Fruit fly (Drosophila melanogaster) whole organism, embryonic: ENCODE data around the gene CG15425.

ENCODE experiments used
- Ada2b ChIP-seq: fragments of 200-800 bp; sonication (Bioruptor generic); IDR thresholded peaks from 2 replicates; pipeline ENCODE4 v1.3.6; 2022; ENCODE audit warnings: missing biosample characterization, missing genetic modification characterization
- Aef1 ChIP-seq: fragments of 200-800 bp; sonication (Bioruptor generic); IDR thresholded peaks from 3 replicates; pipeline ENCODE4 v1.3.6; 2022; ENCODE audit warnings: missing biosample characterization, missing genetic modification characterization
- Asciz ChIP-seq: fragments of 200-800 bp; sonication (Bioruptor generic); optimal IDR thresholded peaks from 2 replicates; lab custom pipeline; 2017; ENCODE audit warnings: missing biosample characterization, mild to moderate bottlenecking, missing genetic modification characterization, missing genetic modification reagents
- Atf-2 ChIP-seq: fragments of 200-800 bp; sonication (Bioruptor generic); optimal IDR thresholded peaks from 2 replicates; lab custom pipeline; 2016; ENCODE audit warnings: missing biosample characterization, missing genetic modification characterization
- CG10209 ChIP-seq: fragments of 200-800 bp; sonication (Bioruptor generic); optimal IDR thresholded peaks from 3 replicates; lab custom pipeline; 2017; ENCODE audit warnings: missing biosample characterization, mild to moderate bottlenecking, missing genetic modification characterization, missing genetic modification reagents
- CG10321 ChIP-seq: fragments of 200-800 bp; sonication (Bioruptor generic); IDR thresholded peaks from 2 replicates; pipeline ENCODE4 v1.3.6; 2022; ENCODE audit warnings: missing biosample characterization, missing genetic modification characterization
- CG10366 ChIP-seq: fragments of 200-800 bp; sonication (Bioruptor generic); IDR thresholded peaks from 2 replicates; pipeline ENCODE4 v1.3.6; 2022; ENCODE audit warnings: missing biosample characterization, missing genetic modification characterization
- CG10565 ChIP-seq: fragments of 200-800 bp; sonication (Bioruptor generic); optimal IDR thresholded peaks from 3 replicates; lab custom pipeline; 2016; ENCODE audit warnings: missing biosample characterization, mild to moderate bottlenecking, missing genetic modification characterization
- CG11085 ChIP-seq: fragments of 200-800 bp; sonication (Bioruptor generic); IDR thresholded peaks from 2 replicates; pipeline ENCODE4 v1.3.6; 2022; ENCODE audit warnings: missing biosample characterization, missing genetic modification characterization
- CG11456 ChIP-seq: fragments of 200-800 bp; sonication (Bioruptor generic); IDR thresholded peaks from 3 replicates; pipeline ENCODE4 v1.3.6; 2022; ENCODE audit warnings: missing biosample characterization, missing genetic modification characterization
- CG11695 ChIP-seq: fragments of 200-800 bp; sonication (Bioruptor generic); IDR thresholded peaks from 3 replicates; pipeline ENCODE4 v1.3.6; 2022; ENCODE audit warnings: missing biosample characterization, missing genetic modification characterization
- CG14710 ChIP-seq: fragments of 200-800 bp; sonication (Bioruptor generic); optimal IDR thresholded peaks from 3 replicates; lab custom pipeline; 2019; ENCODE audit warnings: missing biosample characterization, mild to moderate bottlenecking, missing genetic modification characterization, moderate library complexity
- CG15011 ChIP-seq: fragments of 200-800 bp; sonication (Bioruptor generic); optimal IDR thresholded peaks from 3 replicates; lab custom pipeline; 2018; ENCODE audit warnings: missing biosample characterization, mild to moderate bottlenecking, missing genetic modification characterization
- CG1647 ChIP-seq: fragments of 200-800 bp; sonication (Bioruptor generic); optimal IDR thresholded peaks from 3 replicates; lab custom pipeline; 2016; ENCODE audit warnings: missing biosample characterization, missing genetic modification characterization
- CG17186 ChIP-seq: fragments of 200-800 bp; sonication (Bioruptor generic); optimal IDR thresholded peaks from 3 replicates; lab custom pipeline; 2017; ENCODE audit warnings: missing biosample characterization, missing genetic modification reagents, missing genetic modification characterization
- CG31365 ChIP-seq: fragments of 200-800 bp; sonication (Bioruptor generic); optimal IDR thresholded peaks from 2 replicates; lab custom pipeline; 2018; ENCODE audit warnings: missing biosample characterization, mild to moderate bottlenecking, missing genetic modification characterization
- CG32767 ChIP-seq: fragments of 200-800 bp; sonication (Bioruptor generic); IDR thresholded peaks from 2 replicates; pipeline ENCODE4 v1.3.6; 2022; ENCODE audit warnings: missing biosample characterization, missing genetic modification characterization
- CG34224 ChIP-seq: fragments of 200-800 bp; sonication (Bioruptor generic); IDR thresholded peaks from 3 replicates; pipeline ENCODE4 v1.3.6; 2022; ENCODE audit warnings: missing biosample characterization, missing genetic modification characterization; ENCODE audit not compliant: partially characterized antibody
- CG3838 ChIP-seq: fragments of 200-800 bp; sonication (Bioruptor generic); optimal IDR thresholded peaks from 3 replicates; lab custom pipeline; 2016; ENCODE audit warnings: missing biosample characterization, missing genetic modification characterization
- CG3847 ChIP-seq: fragments of 200-800 bp; sonication (Bioruptor generic); IDR thresholded peaks from 2 replicates; pipeline ENCODE4 v1.3.6; 2022; ENCODE audit warnings: missing biosample characterization, missing genetic modification characterization
- CG4404 ChIP-seq: fragments of 200-800 bp; sonication (Bioruptor generic); IDR thresholded peaks from 2 replicates; pipeline ENCODE4 v1.3.6; 2022; ENCODE audit warnings: missing biosample characterization, missing genetic modification characterization
- CG4707 ChIP-seq: fragments of 200-800 bp; sonication (Bioruptor generic); optimal IDR thresholded peaks from 2 replicates; lab custom pipeline; 2018; ENCODE audit warnings: missing biosample characterization, mild to moderate bottlenecking, missing genetic modification characterization, moderate library complexity
- CG8089 ChIP-seq: fragments of 200-800 bp; sonication (Bioruptor generic); optimal IDR thresholded peaks from 3 replicates; lab custom pipeline; 2016; ENCODE audit warnings: missing biosample characterization, missing genetic modification characterization
- Fer1 ChIP-seq: fragments of 200-800 bp; sonication (Bioruptor generic); optimal IDR thresholded peaks from 2 replicates; lab custom pipeline; 2017; ENCODE audit warnings: missing biosample characterization, mild to moderate bottlenecking, missing genetic modification characterization
- Hr51 ChIP-seq, 2 experiments: fragments of 200-800 bp; sonication (Bioruptor generic); optimal IDR thresholded peaks; 2 replicates in 1 of 2; 3 replicates in 1 of 2; lab custom pipeline; 2016 to 2018; ENCODE audit warnings: missing biosample characterization in 2 of 2, missing genetic modification characterization in 2 of 2, mild to moderate bottlenecking in 1 of 2, moderate library complexity in 1 of 2
- MESR4 ChIP-seq: fragments of 200-800 bp; sonication (Bioruptor generic); optimal IDR thresholded peaks from 2 replicates; lab custom pipeline; 2018; ENCODE audit warnings: missing biosample characterization, mild to moderate bottlenecking, missing genetic modification characterization, moderate library complexity
- NFAT ChIP-seq: fragments of 200-800 bp; sonication (Bioruptor generic); IDR thresholded peaks from 2 replicates; pipeline ENCODE4 v1.3.6; 2022; ENCODE audit warnings: missing biosample characterization, missing genetic modification characterization
- Nf-YA ChIP-seq: fragments of 200-800 bp; sonication (Bioruptor generic); IDR thresholded peaks from 2 replicates; pipeline ENCODE4 v1.3.6; 2022; ENCODE audit warnings: missing biosample characterization, missing genetic modification characterization
- Optix ChIP-seq: fragments of 200-800 bp; sonication (Bioruptor generic); IDR thresholded peaks from 3 replicates; pipeline ENCODE4 v1.3.6; 2022; ENCODE audit warnings: missing biosample characterization, missing genetic modification characterization
- Sry-δ ChIP-seq: fragments of 200-800 bp; sonication (Bioruptor generic); optimal IDR thresholded peaks from 2 replicates; lab custom pipeline; 2016; ENCODE audit warnings: missing biosample characterization, missing genetic modification characterization
- Stat92E ChIP-seq, 3 experiments: fragments of >200 bp in 2 of 3; fragments of 200-800 bp in 1 of 3; sonication (Bioruptor generic) in 1 of 3; optimal IDR thresholded peaks; 2 replicates each; lab custom pipeline; 2017 to 2019; ENCODE audit warnings: missing biosample characterization in 3 of 3, missing genetic modification characterization in 3 of 3, mild to moderate bottlenecking in 1 of 3, moderate library complexity in 1 of 3
- Taf1 ChIP-seq: fragments of 200-800 bp; sonication (Bioruptor generic); IDR thresholded peaks from 2 replicates; pipeline ENCODE4 v1.3.6; 2022; ENCODE audit warnings: missing biosample characterization, missing genetic modification characterization
- Vsx1 ChIP-seq: fragments of 200-800 bp; sonication (Bioruptor generic); optimal IDR thresholded peaks from 2 replicates; lab custom pipeline; 2017; ENCODE audit warnings: missing biosample characterization, mild to moderate bottlenecking, missing genetic modification characterization, missing genetic modification reagents
- amos ChIP-seq: fragments of 200-800 bp; sonication (Bioruptor generic); IDR thresholded peaks from 2 replicates; pipeline ENCODE4 v1.3.6; 2022; ENCODE audit warnings: missing biosample characterization, missing genetic modification characterization; ENCODE audit not compliant: partially characterized antibody
- ara ChIP-seq: fragments of 200-800 bp; sonication (Bioruptor generic); IDR thresholded peaks from 2 replicates; pipeline ENCODE4 v1.3.6; 2022; ENCODE audit warnings: missing biosample characterization, missing genetic modification characterization
- ase ChIP-seq: fragments of 200-800 bp; sonication (Bioruptor generic); IDR thresholded peaks from 3 replicates; pipeline ENCODE4 v1.3.6; 2022; ENCODE audit warnings: missing biosample characterization, missing genetic modification characterization
- bcd ChIP-seq: fragments of 200-800 bp; sonication (Bioruptor generic); optimal IDR thresholded peaks from 2 replicates; lab custom pipeline; 2017; ENCODE audit warnings: missing biosample characterization, mild to moderate bottlenecking, missing genetic modification characterization
- emc ChIP-seq: fragments of 200-800 bp; sonication (Bioruptor generic); optimal IDR thresholded peaks from 2 replicates; lab custom pipeline; 2016; ENCODE audit warnings: missing biosample characterization, missing genetic modification characterization
- eve ChIP-seq, 2 experiments: fragments of >200 bp; optimal IDR thresholded peaks; 2 replicates each; lab custom pipeline; 2017; ENCODE audit warnings: missing biosample characterization in 2 of 2, missing genetic modification characterization in 2 of 2
- ftz-f1 ChIP-seq: fragments of 200-800 bp; sonication (Bioruptor generic); optimal IDR thresholded peaks from 2 replicates; lab custom pipeline; 2016; ENCODE audit warnings: missing biosample characterization, missing genetic modification characterization
- grn ChIP-seq: fragments of 200-800 bp; sonication (Bioruptor generic); optimal IDR thresholded peaks from 3 replicates; lab custom pipeline; 2017; ENCODE audit warnings: missing biosample characterization, missing genetic modification characterization
- lola ChIP-seq, 3 experiments: fragments of >200 bp in 2 of 3; fragments of 200-800 bp in 1 of 3; sonication (Bioruptor generic) in 1 of 3; optimal IDR thresholded peaks; 2 replicates each; lab custom pipeline; 2017 to 2019; ENCODE audit warnings: missing biosample characterization in 3 of 3, missing genetic modification characterization in 3 of 3, mild to moderate bottlenecking in 1 of 3, moderate library complexity in 1 of 3
- org-1 ChIP-seq: fragments of 200-800 bp; sonication (Bioruptor generic); optimal IDR thresholded peaks from 2 replicates; lab custom pipeline; 2017; ENCODE audit warnings: missing biosample characterization, missing genetic modification characterization
- pfk ChIP-seq: fragments of 200-800 bp; sonication (Bioruptor generic); optimal IDR thresholded peaks from 2 replicates; lab custom pipeline; 2018; ENCODE audit warnings: missing biosample characterization, mild to moderate bottlenecking, missing genetic modification characterization, moderate library complexity
- pzg ChIP-seq: fragments of 200-800 bp; sonication (Bioruptor generic); optimal IDR thresholded peaks from 3 replicates; lab custom pipeline; 2018; ENCODE audit warnings: missing biosample characterization, mild to moderate bottlenecking, missing genetic modification characterization, moderate library complexity
- sc ChIP-seq, 3 experiments: fragments of >200 bp in 2 of 3; fragments of 200-800 bp in 1 of 3; sonication (Bioruptor generic) in 1 of 3; optimal IDR thresholded peaks; 2 replicates in 2 of 3; 3 replicates in 1 of 3; lab custom pipeline; 2017; ENCODE audit warnings: mild to moderate bottlenecking in 1 of 3, missing biosample characterization in 1 of 3, missing genetic modification characterization in 1 of 3, missing genetic modification reagents in 1 of 3
- sob ChIP-seq: fragments of 200-800 bp; sonication (Bioruptor generic); IDR thresholded peaks from 2 replicates; pipeline ENCODE4 v1.3.6; 2022; ENCODE audit warnings: missing biosample characterization, missing genetic modification characterization
- sr ChIP-seq: fragments of 200-800 bp; sonication (Bioruptor generic); IDR thresholded peaks from 3 replicates; pipeline ENCODE4 v1.3.6; 2022; ENCODE audit warnings: missing biosample characterization, missing genetic modification characterization
- ssp ChIP-seq: fragments of 200-800 bp; sonication (Bioruptor generic); IDR thresholded peaks from 2 replicates; pipeline ENCODE4 v1.3.6; 2022; ENCODE audit warnings: missing biosample characterization, missing genetic modification characterization
- sug ChIP-seq: fragments of 200-800 bp; optimal IDR thresholded peaks from 2 replicates; lab custom pipeline; 2019; ENCODE audit warnings: missing biosample characterization, mild to moderate bottlenecking, missing genetic modification characterization, moderate library complexity
- toy ChIP-seq: fragments of 200-800 bp; sonication (Bioruptor generic); IDR thresholded peaks from 2 replicates; pipeline ENCODE4 v1.3.6; 2022; ENCODE audit warnings: missing biosample characterization, missing genetic modification characterization

Gene CG15425

DNA sequence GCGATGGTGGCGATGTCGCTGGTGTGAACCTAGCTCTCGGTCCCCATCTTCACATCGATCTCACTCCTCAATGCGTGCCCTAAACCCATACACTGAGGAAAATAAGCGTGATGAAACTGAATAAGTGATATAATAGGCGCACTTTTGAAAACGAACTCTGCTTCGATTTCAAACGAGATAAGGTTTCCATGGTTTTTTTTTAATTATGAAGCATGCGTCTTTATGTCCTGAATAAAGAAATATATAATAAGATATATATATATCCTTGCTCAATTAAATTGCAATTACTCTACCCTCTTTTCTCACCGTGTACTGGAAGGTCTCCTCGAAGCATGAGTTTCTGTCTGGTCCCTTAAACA is 34.5 kb upstream of the CG15425 start (continued):
- TF ChIP-seq ara (GFP tag; lab: Robert Waterston, UW) (peak; percentile 78), sug (no peak), CG15011 (GFP tag; lab: Kevin White, UChicago) (no peak), sc (optimal IDR thresholded peaks at IDR 0.05; lab: Kevin White, UChicago) (no peak), sc (GFP tag; optimal IDR thresholded peaks at IDR 0.05; lab: Kevin White, UChicago) (peak; percentile 69), pfk (no peak), CG14710 (peak; percentile 87), eve (GFP tag; optimal IDR thresholded peaks at IDR 0.05; lab: Kevin White, UChicago) (no peak), Aef1 (GFP tag; lab: Robert Waterston, UW) (no peak; the same call in 2 of the 3 replicates), ase (GFP tag; lab: Robert Waterston, UW) (no peak), lola (GFP tag; optimal IDR thresholded peaks at IDR 0.05; lab: Kevin White, UChicago) (peak in 1 of 3 experiments; percentile 93), CG11085 (GFP tag; lab: Robert Waterston, UW) (no peak), sr (GFP tag; lab: Robert Waterston, UW) (no peak), CG11695 (GFP tag; lab: Robert Waterston, UW) (no peak), Ada2b (GFP tag; lab: Robert Waterston, UW) (no peak), Vsx1 (GFP tag; lab: Kevin White, UChicago) (peak; percentile 51), CG4404 (GFP tag; lab: Robert Waterston, UW) (peak; percentile 82), bcd (peak; percentile 51), Fer1 (GFP tag; lab: Kevin White, UChicago) (peak; percentile 11), CG3838 (no peak), CG31365 (tag; lab: Kevin White, UChicago) (no peak), Asciz (peak; percentile 26), NFAT (GFP tag; lab: Robert Waterston, UW) (peak; percentile 28; the same call in 1 of the 2 replicates), CG10565 (no peak), CG11456 (no peak), Hr51 (GFP tag; optimal IDR thresholded peaks at IDR 0.05; lab: Kevin White, UChicago) (peak in 1 of 2 experiments; percentile 12), amos (no peak), Nf-YA (no peak), CG10366 (GFP tag; lab: Robert Waterston, UW) (peak; percentile 18; the same call in 1 of the 2 replicates), Atf-2 (GFP tag; lab: Kevin White, UChicago) (no peak), emc (GFP tag; lab: Kevin White, UChicago) (no peak), Sry-δ (GFP tag; lab: Kevin White, UChicago) (no peak), grn (GFP tag; lab: Kevin White, UChicago) (no peak), CG10321 (GFP tag; lab: Robert Waterston, UW) (no peak), ftz-f1 (GFP tag; lab: Kevin White, UChicago) (no peak), pzg (no peak), sob (GFP tag; lab: Robert Waterston, UW) (no peak), CG3847 (peak; percentile 53), CG4707 (GFP tag; lab: Kevin White, UChicago) (no peak), Stat92E (GFP tag; optimal IDR thresholded peaks at IDR 0.05; lab: Kevin White, UChicago) (no peak), Taf1 (GFP tag; lab: Robert Waterston, UW) (no peak), CG32767 (no peak), ssp (GFP tag; lab: Robert Waterston, UW) (0 out of 2 replicates have a peak, but pooled peaks have one; percentile 6), CG10209 (peak; percentile 59), CG8089 (GFP tag; lab: Kevin White, UChicago) (no peak), org-1 (peak; percentile 27), Optix (GFP tag; lab: Robert Waterston, UW) (0 out of 3 replicates have a peak, but pooled peaks have one; percentile 5), CG34224 (GFP tag; lab: Robert Waterston, UW) (no peak), CG1647 (GFP tag; lab: Kevin White, UChicago) (no peak), MESR4 (GFP tag; lab: Kevin White, UChicago) (no peak), toy (no peak), CG17186 (GFP tag; lab: Kevin White, UChicago) (no peak)
